Worm (Caenorhabditis elegans): ENCODE data around the gene Y15E3A.3.

Y15E3A.3 gene

DNA sequence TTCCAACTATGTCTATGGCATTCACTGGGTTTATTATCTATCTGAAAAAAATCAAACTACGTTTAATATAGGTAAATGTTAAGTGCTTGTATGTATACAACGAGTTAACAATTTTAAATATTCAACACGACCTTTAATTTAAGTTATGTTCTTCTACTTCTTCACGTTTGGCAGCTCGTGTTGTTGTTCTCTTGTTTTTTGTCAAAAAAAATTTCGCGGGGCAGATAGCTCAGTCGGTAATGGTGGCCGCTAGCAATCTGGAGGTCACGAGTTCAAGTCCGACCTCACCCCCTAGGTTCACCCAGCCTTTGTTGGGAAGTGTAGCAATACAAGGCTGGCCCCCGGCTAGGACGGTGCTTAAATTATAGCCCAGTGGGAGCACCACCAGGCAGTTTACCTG, 27.3 kb upstream of the Y15E3A.3 start:
- no peak for TF ChIP-seq nhr-76 (tag; optimal IDR thresholded peaks at IDR 0.05)
- TF ChIP-seq zip-8 (tag; optimal IDR thresholded peaks at IDR 0.05): no peak
- TF ChIP-seq lin-32 (GFP tag; optimal IDR thresholded peaks at IDR 0.05): no peak
- no peak for TF ChIP-seq nhr-237 (tag; optimal IDR thresholded peaks at IDR 0.05)
- no peak for TF ChIP-seq blmp-1 (tag; optimal IDR thresholded peaks at IDR 0.05)
- no peak for TF ChIP-seq nhr-28 (tag; optimal IDR thresholded peaks at IDR 0.05)
- no peak for TF ChIP-seq ceh-83 (GFP tag; optimal IDR thresholded peaks at IDR 0.05)
- no peak for TF ChIP-seq mep-1 (tag; optimal IDR thresholded peaks at IDR 0.05)
- TF ChIP-seq bed-3 (GFP tag; optimal IDR thresholded peaks at IDR 0.05): no peak
- TF ChIP-seq unc-39 (tag; optimal IDR thresholded peaks at IDR 0.05): no peak
- no peak for TF ChIP-seq M03D4.4 (tag; optimal IDR thresholded peaks at IDR 0.05)
- no peak for TF ChIP-seq elt-1 (tag; optimal IDR thresholded peaks at IDR 0.05; ENCODE audit: borderline replicate concordance, insufficient read depth)
- TF ChIP-seq mls-2 (tag; optimal IDR thresholded peaks at IDR 0.05): no peak
- TF ChIP-seq lin-13 (tag; optimal IDR thresholded peaks at IDR 0.05): no peak
- TF ChIP-seq cnd-1 (tag; optimal IDR thresholded peaks at IDR 0.05): no peak
- TF ChIP-seq ces-1 (GFP tag; optimal IDR thresholded peaks at IDR 0.05): no peak

DNA sequence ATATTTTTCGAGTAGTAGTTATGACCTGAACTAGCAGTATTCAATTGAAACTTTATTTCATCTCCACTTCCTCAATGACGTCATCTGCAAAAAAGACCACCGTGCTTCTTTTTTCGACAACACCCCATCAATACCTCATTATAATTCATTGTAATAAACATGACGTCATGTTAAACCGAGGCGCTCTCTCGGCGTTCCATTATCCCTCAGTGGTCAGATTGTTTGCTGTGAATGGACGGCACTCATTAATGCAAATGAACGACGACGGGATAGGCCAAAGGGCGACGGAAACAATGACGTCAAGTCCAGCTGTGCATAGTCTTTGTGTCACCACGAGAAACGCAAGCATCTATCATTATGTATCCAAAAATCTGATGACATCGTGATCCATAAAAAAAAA, 22.1 kb upstream of the Y15E3A.3 start:
- TF ChIP-seq pha-4 (tag; optimal IDR thresholded peaks at IDR 0.05): peak; percentile 58
- TF ChIP-seq snpc-4 (tag; optimal IDR thresholded peaks at IDR 0.05): no peak
- no peak for TF ChIP-seq ceh-39 (tag; optimal IDR thresholded peaks at IDR 0.05)
- TF ChIP-seq unc-120 (tag; optimal IDR thresholded peaks at IDR 0.05; ENCODE audit: poor library complexity, severe bottlenecking): peak; percentile 1
- TF ChIP-seq drap-1 (GFP tag; optimal IDR thresholded peaks at IDR 0.05): peak; percentile 35
- no peak for TF ChIP-seq mab-5 (tag; optimal IDR thresholded peaks at IDR 0.05)
- TF ChIP-seq nhr-28 (tag; optimal IDR thresholded peaks at IDR 0.05): no peak
- peak; percentile 2 for TF ChIP-seq M03D4.4 (tag; optimal IDR thresholded peaks at IDR 0.05)
- peak; percentile 96 for TF ChIP-seq unc-62 (GFP tag; optimal IDR thresholded peaks at IDR 0.05)
- no peak for TF ChIP-seq elt-3 (tag; optimal IDR thresholded peaks at IDR 0.05)
- TF ChIP-seq nhr-76 (tag; optimal IDR thresholded peaks at IDR 0.05): no peak
- peak; percentile 43 for TF ChIP-seq hlh-1 (tag; optimal IDR thresholded peaks at IDR 0.05)
- TF ChIP-seq ceh-43 (GFP tag; optimal IDR thresholded peaks at IDR 0.05): peak; percentile 79
- no peak for TF ChIP-seq nhr-12 (tag; optimal IDR thresholded peaks at IDR 0.05)
- TF ChIP-seq blmp-1 (tag; optimal IDR thresholded peaks at IDR 0.05): no peak
- peak; percentile 72 for TF ChIP-seq ces-1 (GFP tag; optimal IDR thresholded peaks at IDR 0.05)
- TF ChIP-seq unc-39 (tag; optimal IDR thresholded peaks at IDR 0.05): no peak
- no peak for TF ChIP-seq lsy-2 (tag; optimal IDR thresholded peaks at IDR 0.05)
- TF ChIP-seq cnd-1 (tag; optimal IDR thresholded peaks at IDR 0.05): peak; percentile 90
- TF ChIP-seq ceh-83 (GFP tag; optimal IDR thresholded peaks at IDR 0.05): peak; percentile 47
- peak; percentile 82 for TF ChIP-seq lin-13 (tag; optimal IDR thresholded peaks at IDR 0.05)
- TF ChIP-seq nhr-2 (tag; optimal IDR thresholded peaks at IDR 0.05): peak; percentile 78
- TF ChIP-seq elt-1 (tag; optimal IDR thresholded peaks at IDR 0.05; ENCODE audit: borderline replicate concordance, insufficient read depth): no peak
- peak; percentile 82 for TF ChIP-seq sptf-1 (tag; optimal IDR thresholded peaks at IDR 0.05)
- no peak for TF ChIP-seq nhr-237 (tag; optimal IDR thresholded peaks at IDR 0.05)
- peak; percentile 42 for TF ChIP-seq lin-32 (GFP tag; optimal IDR thresholded peaks at IDR 0.05)
- peak; percentile 19 for TF ChIP-seq bed-3 (GFP tag; optimal IDR thresholded peaks at IDR 0.05)
- TF ChIP-seq zip-8 (tag; optimal IDR thresholded peaks at IDR 0.05): peak; percentile 79
- peak; percentile 75 for TF ChIP-seq ham-2 (GFP tag; optimal IDR thresholded peaks at IDR 0.05)
- peak; percentile 86 for TF ChIP-seq mep-1 (tag; optimal IDR thresholded peaks at IDR 0.05)
- TF ChIP-seq tbx-8 (GFP tag; optimal IDR thresholded peaks at IDR 0.05): no peak
- TF ChIP-seq ztf-11 (tag; optimal IDR thresholded peaks at IDR 0.05): peak; percentile 78
- no peak for TF ChIP-seq flh-1 (GFP tag; optimal IDR thresholded peaks at IDR 0.05)
- peak; percentile 95 for TF ChIP-seq mls-2 (tag; optimal IDR thresholded peaks at IDR 0.05)
- TF ChIP-seq sem-2 (GFP tag; optimal IDR thresholded peaks at IDR 0.05): no peak

DNA sequence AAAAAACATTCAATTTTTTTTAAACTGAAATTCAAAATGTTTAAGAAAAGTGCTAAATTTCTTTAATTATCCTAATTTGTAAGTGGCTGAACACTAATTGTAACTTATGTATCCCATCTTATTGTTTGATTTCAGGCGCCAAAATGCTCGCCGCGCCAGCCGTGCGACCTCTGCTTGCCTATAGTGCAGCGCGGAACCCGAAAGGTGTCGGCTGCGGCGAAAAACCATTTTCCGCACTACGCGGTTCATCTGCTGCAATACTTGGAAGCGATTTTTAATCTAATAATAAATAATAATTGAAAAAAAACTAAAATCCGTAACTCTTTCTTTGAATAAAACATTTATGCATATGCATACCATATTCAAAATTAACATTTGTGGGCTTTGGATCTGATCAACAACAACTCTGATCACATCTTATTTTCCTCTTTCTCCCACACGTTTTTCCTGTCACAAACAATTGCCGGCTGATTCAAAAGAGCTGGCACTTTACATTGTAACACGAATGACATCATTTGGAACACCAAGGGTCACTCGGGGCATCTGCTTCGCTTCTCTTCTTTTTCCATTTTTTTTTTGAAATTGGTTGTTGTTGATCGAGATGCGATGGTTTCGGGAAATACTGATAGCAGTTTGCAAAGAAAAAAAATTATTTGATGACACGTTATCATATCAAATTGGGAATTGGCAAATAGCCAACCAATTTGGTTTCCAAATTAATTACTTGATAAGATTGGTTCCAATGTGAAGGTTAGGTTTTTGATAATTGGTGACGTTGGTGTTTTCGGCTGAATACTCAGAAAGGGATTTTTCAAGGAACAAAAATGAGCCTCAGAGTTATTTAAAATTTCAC, 20.0 kb upstream of the Y15E3A.3 start:
- TF ChIP-seq ces-1 (GFP tag; optimal IDR thresholded peaks at IDR 0.05) (no peak), unc-62 (GFP tag; optimal IDR thresholded peaks at IDR 0.05) (peak; percentile 64), hlh-1 (tag; optimal IDR thresholded peaks at IDR 0.05) (peak; percentile 89)

Measured in whole organism, mixed stage, embryonic.